Worm (Caenorhabditis elegans): Measurements from ENCODE around the gene C45G9.5.

ce11 chrIII:5030629-5031028, 17.3 kb upstream of the C45G9.5 start, which contains the start of gene klp-6:
- TF ChIP-seq sdc-2 (tag; optimal IDR thresholded peaks at IDR 0.05): no peak
- TF ChIP-seq fax-1 (tag; optimal IDR thresholded peaks at IDR 0.05): no peak
- TF ChIP-seq rnt-1 (tag; optimal IDR thresholded peaks at IDR 0.05): no peak
- TF ChIP-seq tbx-2 (tag; optimal IDR thresholded peaks at IDR 0.05): no peak
- TF ChIP-seq ama-1 (optimal IDR thresholded peaks at IDR 0.05): no peak
